Fruit fly (Drosophila melanogaster) whole organism, prepupa: ENCODE data around the gene Gdap1.

ENCODE experiments used
- Blimp-1 ChIP-seq: fragments of 200-800 bp; sonication (Bioruptor generic); optimal IDR thresholded peaks from 3 replicates; lab custom pipeline; 2017; ENCODE audit warnings: missing biosample characterization, missing genetic modification characterization, mild to moderate bottlenecking, moderate library complexity, missing genetic modification reagents
- CG10631 ChIP-seq: fragments of 200-800 bp; sonication (Bioruptor generic); optimal IDR thresholded peaks from 2 replicates; lab custom pipeline; 2016; ENCODE audit warnings: missing biosample characterization, missing genetic modification characterization
- CG10669 ChIP-seq: fragments of 200-800 bp; sonication (Bioruptor generic); optimal IDR thresholded peaks from 3 replicates; lab custom pipeline; 2018; ENCODE audit warnings: missing biosample characterization, mild to moderate bottlenecking, missing genetic modification characterization, moderate library complexity
- CG11762 ChIP-seq: fragments of 200-800 bp; sonication (Bioruptor generic); optimal IDR thresholded peaks from 3 replicates; lab custom pipeline; 2016; ENCODE audit warnings: missing biosample characterization, missing genetic modification characterization; ENCODE audit not compliant: insufficient read depth
- CG11902 ChIP-seq: fragments of 200-800 bp; sonication (Bioruptor generic); optimal IDR thresholded peaks from 3 replicates; lab custom pipeline; 2016; ENCODE audit warnings: missing biosample characterization, missing genetic modification characterization
- CG15336 ChIP-seq: fragments of 200-800 bp; sonication (Bioruptor generic); IDR thresholded peaks from 2 replicates; pipeline ENCODE4 v1.3.6; 2022; ENCODE audit warnings: missing biosample characterization, missing genetic modification characterization
- CG16779 ChIP-seq: fragments of 200-800 bp; sonication (Bioruptor generic); optimal IDR thresholded peaks from 3 replicates; lab custom pipeline; 2017; ENCODE audit warnings: missing biosample characterization, mild to moderate bottlenecking, missing genetic modification characterization
- CG31627 ChIP-seq: fragments of 200-800 bp; sonication (Bioruptor generic); optimal IDR thresholded peaks from 3 replicates; lab custom pipeline; 2016; ENCODE audit warnings: missing biosample characterization, missing genetic modification characterization
- CG32006 ChIP-seq: fragments of 200-800 bp; sonication (Bioruptor generic); optimal IDR thresholded peaks from 3 replicates; lab custom pipeline; 2017; ENCODE audit warnings: missing biosample characterization, mild to moderate bottlenecking, missing genetic modification characterization
- CG3919 ChIP-seq: fragments of 200-800 bp; sonication (Bioruptor generic); optimal IDR thresholded peaks from 3 replicates; lab custom pipeline; 2016; ENCODE audit warnings: missing biosample characterization, missing genetic modification characterization
- CG6163 ChIP-seq: fragments of 200-800 bp; sonication (Bioruptor generic); IDR thresholded peaks from 3 replicates; pipeline ENCODE4 v1.3.6; 2022; ENCODE audit warnings: missing biosample characterization, missing genetic modification characterization
- CG6276 ChIP-seq: fragments of 200-800 bp; sonication (Bioruptor generic); optimal IDR thresholded peaks from 2 replicates; lab custom pipeline; 2017; ENCODE audit warnings: missing biosample characterization, mild to moderate bottlenecking, missing genetic modification characterization
- CG6792 ChIP-seq: fragments of 200-800 bp; sonication (Bioruptor generic); optimal IDR thresholded peaks from 3 replicates; lab custom pipeline; 2016; ENCODE audit warnings: missing biosample characterization, missing genetic modification characterization
- CG6808 ChIP-seq: fragments of 200-800 bp; sonication (Bioruptor generic); optimal IDR thresholded peaks from 3 replicates; lab custom pipeline; 2017; ENCODE audit warnings: missing biosample characterization, missing genetic modification characterization, mild to moderate bottlenecking, moderate library complexity, missing genetic modification reagents
- CG7368 ChIP-seq: fragments of 200-800 bp; sonication (Bioruptor generic); optimal IDR thresholded peaks from 3 replicates; lab custom pipeline; 2016; ENCODE audit warnings: missing biosample characterization, missing genetic modification characterization
- CG8119 ChIP-seq: fragments of 200-800 bp; sonication (Bioruptor generic); IDR thresholded peaks from 3 replicates; pipeline ENCODE4 v1.3.6; 2022; ENCODE audit warnings: missing biosample characterization, missing genetic modification characterization
- CG8632 ChIP-seq: fragments of 200-800 bp; sonication (Bioruptor generic); optimal IDR thresholded peaks from 3 replicates; lab custom pipeline; 2016; ENCODE audit warnings: missing biosample characterization, missing genetic modification characterization
- CG9139 ChIP-seq: fragments of 200-800 bp; sonication (Bioruptor generic); optimal IDR thresholded peaks from 3 replicates; lab custom pipeline; 2017; ENCODE audit warnings: missing biosample characterization, mild to moderate bottlenecking, missing genetic modification characterization
- Eip75B ChIP-seq: fragments of 200-800 bp; sonication (Bioruptor generic); optimal IDR thresholded peaks from 3 replicates; lab custom pipeline; 2016; ENCODE audit warnings: missing biosample characterization, missing genetic modification characterization
- Eip78C ChIP-seq: fragments of 200-800 bp; sonication (Bioruptor generic); peaks from one replicate; lab custom pipeline; 2016; ENCODE audit warnings: missing biosample characterization, missing genetic modification characterization
- Eip93F ChIP-seq: fragments of 200-800 bp; sonication (Bioruptor generic); optimal IDR thresholded peaks from 2 replicates; lab custom pipeline; 2016; ENCODE audit warnings: missing biosample characterization, mild to moderate bottlenecking, missing genetic modification characterization
- Ets21C ChIP-seq: fragments of 200-800 bp; sonication (Bioruptor generic); optimal IDR thresholded peaks from 3 replicates; lab custom pipeline; 2016; ENCODE audit warnings: missing biosample characterization, missing genetic modification characterization
- Ets96B ChIP-seq: fragments of 200-800 bp; optimal IDR thresholded peaks from 2 replicates; lab custom pipeline; 2019; ENCODE audit warnings: missing biosample characterization, mild to moderate bottlenecking, missing genetic modification characterization, moderate library complexity
- Gug ChIP-seq: fragments of 200-800 bp; sonication (Bioruptor generic); IDR thresholded peaks from 2 replicates; pipeline ENCODE4 v1.3.6; 2022; ENCODE audit warnings: missing biosample characterization, missing genetic modification characterization
- Hr39 ChIP-seq: fragments of 200-800 bp; sonication (Bioruptor generic); optimal IDR thresholded peaks from 2 replicates; lab custom pipeline; 2016; ENCODE audit warnings: missing biosample characterization, missing genetic modification characterization
- Hr4 ChIP-seq: fragments of 200-800 bp; sonication (Bioruptor generic); optimal IDR thresholded peaks from 3 replicates; lab custom pipeline; 2016; ENCODE audit warnings: missing biosample characterization, missing genetic modification characterization
- Lpt ChIP-seq: fragments of 200-800 bp; sonication (Bioruptor generic); optimal IDR thresholded peaks from 3 replicates; lab custom pipeline; 2016; ENCODE audit warnings: missing biosample characterization, missing genetic modification characterization
- Met ChIP-seq: fragments of 200-800 bp; sonication (Bioruptor generic); optimal IDR thresholded peaks from 3 replicates; lab custom pipeline; 2016; ENCODE audit warnings: missing biosample characterization, missing genetic modification characterization
- OdsH ChIP-seq: fragments of 200-800 bp; sonication (Bioruptor generic); optimal IDR thresholded peaks from 3 replicates; lab custom pipeline; 2016; ENCODE audit warnings: missing biosample characterization, missing genetic modification characterization
- Sox102F ChIP-seq: fragments of 200-800 bp; sonication (Bioruptor generic); optimal IDR thresholded peaks from 2 replicates; lab custom pipeline; 2016; ENCODE audit warnings: missing biosample characterization, mild to moderate bottlenecking, missing genetic modification characterization
- Sox15 ChIP-seq: fragments of 200-800 bp; sonication (Bioruptor generic); optimal IDR thresholded peaks from 3 replicates; lab custom pipeline; 2016; ENCODE audit warnings: missing biosample characterization, missing genetic modification characterization
- achi ChIP-seq: fragments of 200-800 bp; sonication (Bioruptor generic); optimal IDR thresholded peaks from 3 replicates; lab custom pipeline; 2016; ENCODE audit warnings: missing biosample characterization, missing genetic modification characterization
- acj6 ChIP-seq: fragments of 200-800 bp; sonication (Bioruptor generic); optimal IDR thresholded peaks from 3 replicates; lab custom pipeline; 2016; ENCODE audit warnings: missing biosample characterization, missing genetic modification characterization
- cyc ChIP-seq: fragments of 200-800 bp; sonication (Bioruptor generic); optimal IDR thresholded peaks from 3 replicates; lab custom pipeline; 2016; ENCODE audit warnings: missing biosample characterization, missing genetic modification characterization
- dac ChIP-seq: fragments of 200-800 bp; sonication (Bioruptor generic); optimal IDR thresholded peaks from 2 replicates; lab custom pipeline; 2017; ENCODE audit warnings: missing biosample characterization, mild to moderate bottlenecking, missing genetic modification characterization
- eg ChIP-seq: fragments of 200-800 bp; sonication (Bioruptor generic); IDR thresholded peaks from 3 replicates; pipeline ENCODE4 v1.3.6; 2022; ENCODE audit warnings: missing biosample characterization, missing genetic modification characterization
- fd59A ChIP-seq: fragments of 200-800 bp; sonication (Bioruptor generic); optimal IDR thresholded peaks from 2 replicates; lab custom pipeline; 2017; ENCODE audit warnings: missing biosample characterization, mild to moderate bottlenecking, missing genetic modification characterization, missing genetic modification reagents
- fd85E ChIP-seq: fragments of 200-800 bp; sonication (Bioruptor generic); optimal IDR thresholded peaks from 3 replicates; lab custom pipeline; 2016; ENCODE audit warnings: missing biosample characterization, missing genetic modification characterization
- fkh ChIP-seq: fragments of 200-800 bp; sonication (Bioruptor generic); optimal IDR thresholded peaks from 3 replicates; lab custom pipeline; 2017; ENCODE audit warnings: missing biosample characterization, mild to moderate bottlenecking, missing genetic modification characterization, moderate library complexity
- lz ChIP-seq: fragments of 200-800 bp; sonication (Bioruptor generic); optimal IDR thresholded peaks from 3 replicates; lab custom pipeline; 2016; ENCODE audit warnings: missing biosample characterization, missing genetic modification characterization
- net ChIP-seq: fragments of 200-800 bp; sonication (Bioruptor generic); optimal IDR thresholded peaks from 3 replicates; lab custom pipeline; 2016; ENCODE audit warnings: missing biosample characterization, missing genetic modification characterization
- salr ChIP-seq, 2 experiments: fragments of 200-800 bp; sonication (Bioruptor generic); optimal IDR thresholded peaks; 3 replicates each; lab custom pipeline; 2016 to 2018; ENCODE audit warnings: missing biosample characterization in 2 of 2, missing genetic modification characterization in 2 of 2, mild to moderate bottlenecking in 1 of 2
- spab ChIP-seq: fragments of 200-800 bp; sonication (Bioruptor generic); optimal IDR thresholded peaks from 2 replicates; lab custom pipeline; 2017; ENCODE audit warnings: missing biosample characterization, mild to moderate bottlenecking, missing genetic modification characterization, missing genetic modification reagents
- topi ChIP-seq: fragments of 200-800 bp; sonication (Bioruptor generic); optimal IDR thresholded peaks from 3 replicates; lab custom pipeline; 2016; ENCODE audit warnings: missing biosample characterization, missing genetic modification characterization
- vri ChIP-seq: fragments of 200-800 bp; sonication (Bioruptor generic); optimal IDR thresholded peaks from 3 replicates; lab custom pipeline; 2016; ENCODE audit warnings: missing biosample characterization, mild to moderate bottlenecking, missing genetic modification characterization

Gdap1 gene

DNA sequence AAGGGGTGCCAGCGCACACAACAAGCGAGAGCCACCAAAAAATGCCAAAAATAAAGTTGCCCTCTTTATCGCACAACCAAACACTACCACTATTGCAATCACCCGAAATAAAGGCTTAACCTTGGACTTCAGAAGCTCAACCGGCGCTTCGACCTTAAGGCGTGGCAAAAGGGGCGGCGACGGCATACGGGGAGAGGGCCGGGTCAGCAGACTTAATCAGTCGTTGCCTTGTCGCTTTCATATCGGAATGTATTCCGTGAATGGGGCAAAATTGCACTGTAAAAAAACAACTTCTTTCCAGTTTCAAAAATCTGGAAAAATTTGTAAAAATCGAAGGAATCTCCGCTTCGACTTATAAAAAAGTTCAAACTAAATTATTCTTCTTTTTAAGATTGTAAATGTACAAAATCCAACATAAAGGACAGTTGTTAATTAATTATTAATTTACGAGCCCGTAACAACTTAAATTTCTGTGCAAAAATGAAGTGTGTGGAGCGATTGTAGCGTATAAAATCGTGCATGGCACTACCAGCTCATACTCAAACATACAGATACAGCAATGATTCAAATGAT is 41.3 kb downstream of the Gdap1 start (continued):
- TF ChIP-seq Eip93F (no peak), CG15336 (GFP tag; lab: Robert Waterston, UW) (peak; percentile 43; the same call in 1 of the 2 replicates), CG8632 (GFP tag; lab: Kevin White, UChicago) (peak; percentile 31), Sox102F (peak; percentile 40), CG32006 (peak; percentile 34), CG6792 (GFP tag; lab: Kevin White, UChicago) (peak; percentile 19), eg (GFP tag; lab: Robert Waterston, UW) (0 out of 3 replicates have a peak, but pooled peaks have one; percentile 9), net (GFP tag; lab: Kevin White, UChicago) (no peak), lz (GFP tag; lab: Kevin White, UChicago) (no peak), spab (GFP tag; lab: Kevin White, UChicago) (no peak), Ets96B (peak; percentile 33), Gug (GFP tag; lab: Robert Waterston, UW) (no peak), Sox15 (GFP tag; lab: Kevin White, UChicago) (peak; percentile 29), CG6276 (GFP tag; lab: Kevin White, UChicago) (no peak), dac (no peak), Met (GFP tag; lab: Kevin White, UChicago) (peak; percentile 73), fkh (no peak)

DNA sequence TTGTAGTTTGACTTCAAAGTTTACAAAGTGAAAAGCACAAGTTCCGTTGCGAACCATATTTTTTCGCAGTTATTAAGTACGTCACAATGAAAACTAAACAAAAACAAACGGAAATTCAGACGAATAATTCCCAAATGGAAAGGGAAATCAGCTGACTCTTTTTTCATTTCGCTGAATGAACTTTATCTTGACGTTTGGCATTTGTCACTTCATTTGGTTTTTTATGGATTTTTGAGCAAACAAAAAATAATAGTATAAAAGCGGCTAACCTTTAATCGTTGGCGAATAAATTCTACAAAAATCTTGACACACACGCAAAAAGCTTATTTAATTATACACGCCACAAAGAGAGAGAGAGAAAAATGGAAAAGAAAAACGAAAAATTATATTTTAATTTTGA is 41.9 kb downstream of the Gdap1 start:
- TF ChIP-seq CG10631 (GFP tag; lab: Kevin White, UChicago) (no peak), achi (GFP tag; lab: Kevin White, UChicago) (no peak), CG7368 (GFP tag; lab: Kevin White, UChicago) (no peak), dac (no peak), CG6276 (GFP tag; lab: Kevin White, UChicago) (no peak), CG6163 (GFP tag; lab: Robert Waterston, UW) (no peak), net (GFP tag; lab: Kevin White, UChicago) (no peak), cyc (GFP tag; lab: Kevin White, UChicago) (no peak), Ets96B (no peak), CG10669 (GFP tag; lab: Kevin White, UChicago) (no peak), fd85E (no peak), CG31627 (GFP tag; lab: Kevin White, UChicago) (no peak), CG3919 (GFP tag; lab: Kevin White, UChicago) (no peak), Hr4 (GFP tag; lab: Kevin White, UChicago) (no peak), CG9139 (GFP tag; lab: Kevin White, UChicago) (no peak)

DNA sequence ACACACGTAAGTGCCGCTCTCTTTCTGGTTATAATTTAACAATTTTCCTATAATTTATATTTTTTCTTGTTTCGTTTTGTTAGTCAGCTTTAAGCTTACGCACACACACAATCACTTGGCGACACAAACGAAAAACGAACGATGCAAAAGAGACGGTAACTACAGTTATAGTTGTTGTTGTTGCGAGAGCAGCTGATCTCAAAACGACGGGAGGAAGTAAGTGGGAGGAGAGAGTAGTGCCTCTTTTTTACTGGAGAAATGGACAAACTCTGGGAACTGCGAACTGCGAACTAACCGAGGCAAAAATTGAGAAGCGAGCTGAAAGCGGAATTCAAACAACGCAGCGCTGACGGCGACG is 42.7 kb downstream of the Gdap1 start:
- no peak for TF ChIP-seq vri (GFP tag; lab: Kevin White, UChicago)
- TF ChIP-seq fd59A (GFP tag; lab: Kevin White, UChicago): no peak
- TF ChIP-seq CG8119 (GFP tag; lab: Robert Waterston, UW): no peak
- TF ChIP-seq CG6808 (GFP tag; lab: Kevin White, UChicago): no peak
- peak; percentile 39 for TF ChIP-seq Eip93F
- no peak for TF ChIP-seq Eip75B (GFP tag; lab: Kevin White, UChicago)
- TF ChIP-seq acj6 (GFP tag; lab: Kevin White, UChicago): no peak
- no peak for TF ChIP-seq CG9139 (GFP tag; lab: Kevin White, UChicago)
- TF ChIP-seq salr (GFP tag; optimal IDR thresholded peaks at IDR 0.05; lab: Kevin White, UChicago): no peak
- TF ChIP-seq topi (GFP tag; lab: Kevin White, UChicago): no peak
- TF ChIP-seq Sox15 (GFP tag; lab: Kevin White, UChicago): no peak
- no peak for TF ChIP-seq fkh
- no peak for TF ChIP-seq Met (GFP tag; lab: Kevin White, UChicago)
- TF ChIP-seq cyc (GFP tag; lab: Kevin White, UChicago): no peak
- TF ChIP-seq Ets21C (GFP tag; lab: Kevin White, UChicago): no peak
- TF ChIP-seq CG11902: no peak
- no peak for TF ChIP-seq CG16779 (tag; lab: Kevin White, UChicago)
- TF ChIP-seq CG11762 (GFP tag; lab: Kevin White, UChicago): no peak
- TF ChIP-seq Eip78C (GFP tag; lab: Kevin White, UChicago): peak; percentile 65
- TF ChIP-seq CG3919 (GFP tag; lab: Kevin White, UChicago): peak; percentile 8
- TF ChIP-seq CG8632 (GFP tag; lab: Kevin White, UChicago): no peak
- no peak for TF ChIP-seq Blimp-1 (GFP tag; lab: Kevin White, UChicago)
- 0 out of 3 replicates have a peak, but pooled peaks have one; percentile 7 for TF ChIP-seq eg (GFP tag; lab: Robert Waterston, UW)
- TF ChIP-seq lz (GFP tag; lab: Kevin White, UChicago): no peak
- TF ChIP-seq CG6163 (GFP tag; lab: Robert Waterston, UW): peak; percentile 34; the same call in 2 of the 3 replicates
- no peak for TF ChIP-seq Gug (GFP tag; lab: Robert Waterston, UW)
- no peak for TF ChIP-seq CG10631 (GFP tag; lab: Kevin White, UChicago)
- TF ChIP-seq CG32006: no peak
- TF ChIP-seq Hr39: no peak
- TF ChIP-seq OdsH (GFP tag; lab: Kevin White, UChicago): no peak
- peak; percentile 10 for TF ChIP-seq achi (GFP tag; lab: Kevin White, UChicago)
- TF ChIP-seq CG7368 (GFP tag; lab: Kevin White, UChicago): no peak
- no peak for TF ChIP-seq Lpt
- TF ChIP-seq net (GFP tag; lab: Kevin White, UChicago): peak; percentile 13
- TF ChIP-seq dac: no peak
